Fruit fly (Drosophila melanogaster): Measurements from ENCODE around the gene Tet.

dm6 chr3L:2805956-2806527 lies 72.9 kb downstream of the Tet start:
- TF ChIP-seq ovo (GFP tag; optimal IDR thresholded peaks at IDR 0.05) (no peak), CG11617 (GFP tag; optimal IDR thresholded peaks at IDR 0.05) (no peak), CG7101 (tag; optimal IDR thresholded peaks at IDR 0.05) (no peak), CG7045 (GFP tag; optimal IDR thresholded peaks at IDR 0.05) (no peak), CG1620 (GFP tag; optimal IDR thresholded peaks at IDR 0.05) (no peak), Mnt (GFP tag; optimal IDR thresholded peaks at IDR 0.05) (no peak), Crg-1 (GFP tag; optimal IDR thresholded peaks at IDR 0.05) (no peak), CG12768 (GFP tag; optimal IDR thresholded peaks at IDR 0.05) (no peak), Hr96 (GFP tag; optimal IDR thresholded peaks at IDR 0.05) (no peak)

Data from whole organism, adult.